Fruit fly (Drosophila melanogaster): ENCODE measurements around the gene Hmu.

Gene Hmu

DNA sequence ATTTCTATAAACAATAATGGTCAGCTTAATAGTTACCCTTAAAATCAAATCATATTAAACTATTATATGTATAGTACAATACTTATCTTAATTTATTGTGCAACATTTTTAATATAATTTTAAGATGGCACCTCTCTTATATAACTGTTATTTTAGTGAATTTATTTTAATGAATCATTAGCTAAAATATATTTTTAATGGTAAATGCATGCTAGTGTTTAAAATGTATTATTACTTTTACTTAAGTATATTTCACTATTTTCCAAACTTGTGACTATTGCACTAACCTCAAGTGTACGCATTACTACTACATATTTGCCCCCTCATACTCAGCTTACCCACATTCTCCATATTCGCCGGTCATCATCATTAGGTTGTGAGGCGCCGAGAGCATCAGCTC, 42.3 kb upstream of the Hmu start (continued):
- TF ChIP-seq Xbp1 (GFP tag; optimal IDR thresholded peaks at IDR 0.05), result peak; percentile 62
- TF ChIP-seq CG30403 (GFP tag; optimal IDR thresholded peaks at IDR 0.05), result peak; percentile 77
- TF ChIP-seq jing (GFP tag; optimal IDR thresholded peaks at IDR 0.05), result no peak
- 0 out of 2 replicates have a peak, but pooled peaks have one; percentile 11 for TF ChIP-seq sim (GFP tag; IDR thresholded peaks at IDR 0.05)
- TF ChIP-seq CG14860 (GFP tag; IDR thresholded peaks at IDR 0.05; ENCODE audit: partially characterized antibody), result no peak
- TF ChIP-seq dmrt11E (tag; optimal IDR thresholded peaks at IDR 0.05), result peak; percentile 91
- peak; percentile 82 for TF ChIP-seq Fer3 (tag; optimal IDR thresholded peaks at IDR 0.05)
- TF ChIP-seq CG17829 (tag; optimal IDR thresholded peaks at IDR 0.05), result peak; percentile 93
- TF ChIP-seq NfI (GFP tag; optimal IDR thresholded peaks at IDR 0.05), result peak; percentile 52
- TF ChIP-seq CG8281 (tag; optimal IDR thresholded peaks at IDR 0.05), result peak; percentile 57
- TF ChIP-seq hbn (GFP tag; IDR thresholded peaks at IDR 0.05; ENCODE audit: partially characterized antibody), result no peak
- peak; percentile 92 for TF ChIP-seq nmo (GFP tag; optimal IDR thresholded peaks at IDR 0.05)
- TF ChIP-seq CG10431 (GFP tag; optimal IDR thresholded peaks at IDR 0.05), result peak; percentile 27
- no peak for TF ChIP-seq danr (GFP tag; IDR thresholded peaks at IDR 0.05)
- TF ChIP-seq fu2 (GFP tag; optimal IDR thresholded peaks at IDR 0.05), result no peak
- TF ChIP-seq CG2875 (GFP tag; optimal IDR thresholded peaks at IDR 0.05), result peak; percentile 59
- no peak for TF ChIP-seq sima (GFP tag; optimal IDR thresholded peaks at IDR 0.05)
- TF ChIP-seq tap (tag; optimal IDR thresholded peaks at IDR 0.05), result peak; percentile 91
- peak; percentile 31; the same call in 1 of the 2 replicates for TF ChIP-seq CG4730 (GFP tag; IDR thresholded peaks at IDR 0.05)
- TF ChIP-seq Meics (GFP tag; optimal IDR thresholded peaks at IDR 0.05), result peak; percentile 75
- TF ChIP-seq CG7839 (tag; optimal IDR thresholded peaks at IDR 0.05), result peak; percentile 92
- no peak for TF ChIP-seq CG17802 (tag; optimal IDR thresholded peaks at IDR 0.05)
- no peak for TF ChIP-seq Bdp1 (GFP tag; optimal IDR thresholded peaks at IDR 0.05)
- peak; percentile 56 for TF ChIP-seq onecut (GFP tag; IDR thresholded peaks at IDR 0.05)
- peak; percentile 77 for TF ChIP-seq CG15696 (tag; optimal IDR thresholded peaks at IDR 0.05)
- no peak for TF ChIP-seq HLHmδ (GFP tag; optimal IDR thresholded peaks at IDR 0.05)
- peak; percentile 17 for TF ChIP-seq kay (GFP tag; optimal IDR thresholded peaks at IDR 0.05)
- TF ChIP-seq CG8388 (GFP tag; optimal IDR thresholded peaks at IDR 0.05), result peak; percentile 90
- peak; percentile 91 for TF ChIP-seq CG11696 (GFP tag; IDR thresholded peaks at IDR 0.05)
- TF ChIP-seq Hmr (GFP tag; optimal IDR thresholded peaks at IDR 0.05), result peak; percentile 71
- peak in 1 of 2 experiments; percentile 94 for TF ChIP-seq Hr51 (GFP tag; optimal IDR thresholded peaks at IDR 0.05)
- TF ChIP-seq da (GFP tag; optimal IDR thresholded peaks at IDR 0.05), result no peak
- peak; percentile 90 for TF ChIP-seq CG13296 (GFP tag; optimal IDR thresholded peaks at IDR 0.05)
- TF ChIP-seq CG10209 (GFP tag; optimal IDR thresholded peaks at IDR 0.05), result peak; percentile 78
- peak; percentile 87 for TF ChIP-seq CG10267 (tag; optimal IDR thresholded peaks at IDR 0.05)
- peak; percentile 69 for TF ChIP-seq Chrac-16 (GFP tag; optimal IDR thresholded peaks at IDR 0.05)
- TF ChIP-seq CG18619 (GFP tag; optimal IDR thresholded peaks at IDR 0.05), result peak; percentile 66
- no peak for TF ChIP-seq Kr (GFP tag; optimal IDR thresholded peaks at IDR 0.05)
- TF ChIP-seq Xrp1 (GFP tag; IDR thresholded peaks at IDR 0.05), result peak; percentile 79
- TF ChIP-seq H15 (GFP tag; IDR thresholded peaks at IDR 0.05), result no peak
- TF ChIP-seq Lpt (GFP tag; optimal IDR thresholded peaks at IDR 0.05), result no peak
- no peak for TF ChIP-seq gsb (GFP tag; IDR thresholded peaks at IDR 0.05)
- TF ChIP-seq CG8478 (optimal IDR thresholded peaks at IDR 0.05), result no peak
- peak; percentile 58 for TF ChIP-seq H2.0 (GFP tag; IDR thresholded peaks at IDR 0.05)
- peak; percentile 72 for TF ChIP-seq CG2202 (tag; optimal IDR thresholded peaks at IDR 0.05)
- no peak for TF ChIP-seq Bteb2 (GFP tag; optimal IDR thresholded peaks at IDR 0.05)
- TF ChIP-seq CG2712 (tag; optimal IDR thresholded peaks at IDR 0.05), result peak; percentile 93
- peak; percentile 83 for TF ChIP-seq Ssrp (tag; optimal IDR thresholded peaks at IDR 0.05)
- TF ChIP-seq aop (GFP tag; IDR thresholded peaks at IDR 0.05), result no peak
- TF ChIP-seq HLH54F (GFP tag; optimal IDR thresholded peaks at IDR 0.05), result no peak
- peak; percentile 27; the same call in 1 of the 2 replicates for TF ChIP-seq wor (GFP tag; IDR thresholded peaks at IDR 0.05)

All from whole organism, embryonic.